Worm (Caenorhabditis elegans): ENCODE results near the gene srz-15.

ce11 chrIV:12906529-12906928 lies 9.1 kb upstream of the srz-15 start, which contains the start of gene K08D8.3:
- TF ChIP-seq aly-2 (tag; optimal IDR thresholded peaks at IDR 0.05): no peak
- TF ChIP-seq lin-11 (tag; optimal IDR thresholded peaks at IDR 0.05): no peak
- no peak for TF ChIP-seq snpc-4 (tag; optimal IDR thresholded peaks at IDR 0.05)
- TF ChIP-seq ztf-11 (tag; optimal IDR thresholded peaks at IDR 0.05): no peak
- TF ChIP-seq lin-39 (tag; optimal IDR thresholded peaks at IDR 0.05): no peak
- no peak for TF ChIP-seq unc-62 (GFP tag; optimal IDR thresholded peaks at IDR 0.05)
- TF ChIP-seq zag-1 (tag; optimal IDR thresholded peaks at IDR 0.05): no peak
- no peak for TF ChIP-seq nhr-129 (tag; optimal IDR thresholded peaks at IDR 0.05)
